Worm (Caenorhabditis elegans) whole organism, L4 larva: ENCODE results near the gene tin-9.2.

Experiments used
- nhr-76 ChIP-seq: fragments of 150-350 bp; optimal IDR thresholded peaks from 2 replicates; lab custom pipeline; 2014; ENCODE audit warnings: missing biosample characterization, missing genetic modification characterization
- snpc-1.2 ChIP-seq: fragments of 200-800 bp; sonication (Bioruptor generic); IDR thresholded peaks from 2 replicates; pipeline ENCODE4 v1.3.6; 2022; ENCODE audit warnings: missing genetic modification reagents, missing genetic modification characterization, missing compliant biosample characterization
- ztf-11 ChIP-seq: fragments of 150-350 bp; optimal IDR thresholded peaks from 2 replicates; lab custom pipeline; 2014; ENCODE audit warnings: missing biosample characterization, missing genetic modification characterization

ce11 chrIV:13100415-13100814, 1.6 kb downstream of the tin-9.2 start, which contains the start of gene fask-1:
- TF ChIP-seq nhr-76 (tag; lab: Kevin White, UChicago) (no peak), ztf-11 (no peak), snpc-1.2 (GFP tag; lab: Robert Waterston, UW) (no peak)
